Comparison of ENCODE assay signal across 3 fruit fly cellular contexts in the genomic region with DNA sequence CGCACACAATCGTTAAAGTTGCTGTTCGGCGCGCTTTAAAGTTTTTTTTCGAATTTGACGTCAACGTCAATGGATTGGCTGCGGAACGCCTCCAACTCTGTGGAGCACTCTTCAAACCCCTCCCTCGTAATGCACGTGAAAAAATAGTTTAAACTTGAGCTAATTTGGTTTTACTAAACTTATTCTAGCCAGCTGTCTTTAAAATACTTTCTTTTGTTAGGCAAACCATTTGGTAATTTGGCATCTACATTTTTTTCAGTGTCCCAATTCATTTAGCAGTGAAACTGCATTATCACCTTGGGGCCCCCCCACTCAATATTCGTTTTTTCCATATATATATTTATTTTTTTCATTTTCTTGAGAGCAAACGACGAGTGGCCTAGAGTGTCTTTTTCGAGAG.
A peak's percentile ranks its signal among the peaks of the same experiment; 100 is the strongest.
TF ChIP-seq lines count a peak whose summit lies in the region.

No protein-coding gene starts in this region.

TF ChIP-seq in whole organism, embryonic, 481 proteins besides CTCF, POLR2A, EP300 and RAD21 (continued from another document and continues in another):
- TF ChIP-seq CG4360 (GFP tag; IDR thresholded peaks at IDR 0.05; lab: Robert Waterston, UW) = 0 out of 2 replicates have a peak, but pooled peaks have one; percentile 49
- peak; percentile 29 for TF ChIP-seq Dad (GFP tag; optimal IDR thresholded peaks at IDR 0.05; lab: Kevin White, UChicago)
- peak; percentile 20 for TF ChIP-seq CG6813 (GFP tag; optimal IDR thresholded peaks at IDR 0.05; lab: Kevin White, UChicago)
- TF ChIP-seq Oaz (GFP tag; IDR thresholded peaks at IDR 0.05; lab: Robert Waterston, UW) = peak; percentile 70
- peak; percentile 31 for TF ChIP-seq CG12219 (GFP tag; optimal IDR thresholded peaks at IDR 0.05; lab: Kevin White, UChicago)
- TF ChIP-seq pros (GFP tag; optimal IDR thresholded peaks at IDR 0.05; lab: Kevin White, UChicago) = no peak
- TF ChIP-seq Dfd (GFP tag; optimal IDR thresholded peaks at IDR 0.05; lab: Kevin White, UChicago) = no peak
- peak; percentile 74 for TF ChIP-seq CG3726 (GFP tag; IDR thresholded peaks at IDR 0.05; lab: Robert Waterston, UW)
- no peak for TF ChIP-seq CG18011 (GFP tag; optimal IDR thresholded peaks at IDR 0.05; lab: Kevin White, UChicago)
- peak; percentile 61 for TF ChIP-seq Antp (GFP tag; optimal IDR thresholded peaks at IDR 0.05; lab: Kevin White, UChicago)
- peak; percentile 42 for TF ChIP-seq CG9727 (GFP tag; optimal IDR thresholded peaks at IDR 0.05; lab: Kevin White, UChicago)
- peak; percentile 66 for TF ChIP-seq unpg (GFP tag; optimal IDR thresholded peaks at IDR 0.05; lab: Kevin White, UChicago)
- TF ChIP-seq CG3281 (GFP tag; optimal IDR thresholded peaks at IDR 0.05; lab: Kevin White, UChicago) = peak; percentile 46
- peak; percentile 56; the same call in 1 of the 3 replicates for TF ChIP-seq Optix (GFP tag; IDR thresholded peaks at IDR 0.05; lab: Robert Waterston, UW)
- no peak for TF ChIP-seq CG42726 (GFP tag; IDR thresholded peaks at IDR 0.05; lab: Robert Waterston, UW; ENCODE audit: partially characterized antibody)
- TF ChIP-seq CG18476 (GFP tag; optimal IDR thresholded peaks at IDR 0.05; lab: Kevin White, UChicago) = peak; percentile 52
- peak; percentile 14 for TF ChIP-seq CG9609 (GFP tag; optimal IDR thresholded peaks at IDR 0.05; lab: Kevin White, UChicago)
- TF ChIP-seq CG3407 (GFP tag; optimal IDR thresholded peaks at IDR 0.05; lab: Kevin White, UChicago) = peak; percentile 53
- TF ChIP-seq Ravus (GFP tag; IDR thresholded peaks at IDR 0.05; lab: Robert Waterston, UW) = peak; percentile 27; the same call in 1 of the 2 replicates
- peak in 1 of 2 experiments; percentile 31 for TF ChIP-seq Eip74EF (GFP tag; optimal IDR thresholded peaks at IDR 0.05; lab: Kevin White, UChicago)
- peak; percentile 68; the same call in 1 of the 2 replicates for TF ChIP-seq ssp (GFP tag; IDR thresholded peaks at IDR 0.05; lab: Robert Waterston, UW)
- peak; percentile 14 for TF ChIP-seq CG9437 (GFP tag; optimal IDR thresholded peaks at IDR 0.05; lab: Kevin White, UChicago)
- no peak for TF ChIP-seq CG6791 (GFP tag; IDR thresholded peaks at IDR 0.05; lab: Robert Waterston, UW; ENCODE audit: partially characterized antibody)
- 0 out of 2 replicates have a peak, but pooled peaks have one; percentile 30 for TF ChIP-seq gt (GFP tag; IDR thresholded peaks at IDR 0.05; lab: Robert Waterston, UW)
- TF ChIP-seq Six4 (GFP tag; optimal IDR thresholded peaks at IDR 0.05; lab: Kevin White, UChicago) = peak; percentile 28
- no peak for TF ChIP-seq Myb (GFP tag; optimal IDR thresholded peaks at IDR 0.05; lab: Kevin White, UChicago)
- 0 out of 2 replicates have a peak, but pooled peaks have one; percentile 23 for TF ChIP-seq Lim3 (GFP tag; IDR thresholded peaks at IDR 0.05; lab: Robert Waterston, UW)
- TF ChIP-seq CG8089 (GFP tag; optimal IDR thresholded peaks at IDR 0.05; lab: Kevin White, UChicago) = peak; percentile 13
- peak; percentile 33 for TF ChIP-seq CG2875 (GFP tag; optimal IDR thresholded peaks at IDR 0.05; lab: Kevin White, UChicago)
- TF ChIP-seq zfh2 (GFP tag; optimal IDR thresholded peaks at IDR 0.05; lab: Kevin White, UChicago) = no peak
- TF ChIP-seq sug (tag; optimal IDR thresholded peaks at IDR 0.05; lab: Kevin White, UChicago) = no peak
- peak; percentile 77 for TF ChIP-seq CG10366 (GFP tag; IDR thresholded peaks at IDR 0.05; lab: Robert Waterston, UW)
- TF ChIP-seq CG5953 (GFP tag; IDR thresholded peaks at IDR 0.05; lab: Robert Waterston, UW) = peak; percentile 83
- TF ChIP-seq HmgZ (tag; optimal IDR thresholded peaks at IDR 0.05; lab: Kevin White, UChicago) = peak; percentile 7
- peak; percentile 64 for TF ChIP-seq oc (tag; optimal IDR thresholded peaks at IDR 0.05; lab: Kevin White, UChicago)
- no peak for TF ChIP-seq HmgD (GFP tag; optimal IDR thresholded peaks at IDR 0.05; lab: Kevin White, UChicago)
- TF ChIP-seq lbe (GFP tag; optimal IDR thresholded peaks at IDR 0.05; lab: Kevin White, UChicago) = no peak
- no peak for TF ChIP-seq ftz-f1 (GFP tag; optimal IDR thresholded peaks at IDR 0.05; lab: Kevin White, UChicago)
- peak; percentile 23 for TF ChIP-seq CG12942 (GFP tag; optimal IDR thresholded peaks at IDR 0.05; lab: Kevin White, UChicago)
- peak; percentile 55 for TF ChIP-seq tap (tag; optimal IDR thresholded peaks at IDR 0.05; lab: Kevin White, UChicago)
- TF ChIP-seq fd96Cb (tag; optimal IDR thresholded peaks at IDR 0.05; lab: Kevin White, UChicago) = peak; percentile 50

TF ChIP-seq in whole organism, prepupa, 60 proteins besides CTCF, POLR2A, EP300 and RAD21 (continued from another document):
- TF ChIP-seq Hr4 (GFP tag; optimal IDR thresholded peaks at IDR 0.05; lab: Kevin White, UChicago) (peak; percentile 56), esn (GFP tag; optimal IDR thresholded peaks at IDR 0.05; lab: Kevin White, UChicago) (peak; percentile 24), CG15336 (GFP tag; IDR thresholded peaks at IDR 0.05; lab: Robert Waterston, UW) (peak; percentile 70), Eip75B (GFP tag; optimal IDR thresholded peaks at IDR 0.05; lab: Kevin White, UChicago) (peak; percentile 5), CG6854 (GFP tag; optimal IDR thresholded peaks at IDR 0.05; lab: Kevin White, UChicago) (no peak), dsx (GFP tag; optimal IDR thresholded peaks at IDR 0.05; lab: Kevin White, UChicago; ENCODE audit: poor library complexity, severe bottlenecking) (no peak), Blimp-1 (GFP tag; optimal IDR thresholded peaks at IDR 0.05; lab: Kevin White, UChicago) (no peak), CG8632 (GFP tag; optimal IDR thresholded peaks at IDR 0.05; lab: Kevin White, UChicago) (no peak), Hr39 (GFP tag; optimal IDR thresholded peaks at IDR 0.05; lab: Kevin White, UChicago) (peak; percentile 35), Eip93F (GFP tag; optimal IDR thresholded peaks at IDR 0.05; lab: Kevin White, UChicago) (no peak), CG6808 (GFP tag; optimal IDR thresholded peaks at IDR 0.05; lab: Kevin White, UChicago) (no peak), CG3032 (tag; optimal IDR thresholded peaks at IDR 0.05; lab: Kevin White, UChicago) (no peak), CG8319 (GFP tag; optimal IDR thresholded peaks at IDR 0.05; lab: Kevin White, UChicago) (no peak), CG9139 (GFP tag; optimal IDR thresholded peaks at IDR 0.05; lab: Kevin White, UChicago) (no peak), CG6163 (GFP tag; IDR thresholded peaks at IDR 0.05; lab: Robert Waterston, UW) (peak; percentile 67; the same call in 2 of the 3 replicates), acj6 (GFP tag; optimal IDR thresholded peaks at IDR 0.05; lab: Kevin White, UChicago) (peak; percentile 30), CG8119 (GFP tag; IDR thresholded peaks at IDR 0.05; lab: Robert Waterston, UW) (peak; percentile 41; the same call in 1 of the 3 replicates), cyc (GFP tag; optimal IDR thresholded peaks at IDR 0.05; lab: Kevin White, UChicago) (peak; percentile 23), achi (GFP tag; optimal IDR thresholded peaks at IDR 0.05; lab: Kevin White, UChicago) (peak; percentile 19), CG31627 (GFP tag; optimal IDR thresholded peaks at IDR 0.05; lab: Kevin White, UChicago) (no peak), svp (GFP tag; lab: Kevin White, UChicago) (peak; percentile 44), CG34406 (GFP tag; optimal IDR thresholded peaks at IDR 0.05; lab: Kevin White, UChicago) (peak; percentile 3), fd85E (GFP tag; optimal IDR thresholded peaks at IDR 0.05; lab: Kevin White, UChicago) (no peak), spab (GFP tag; optimal IDR thresholded peaks at IDR 0.05; lab: Kevin White, UChicago) (no peak), net (GFP tag; optimal IDR thresholded peaks at IDR 0.05; lab: Kevin White, UChicago) (peak; percentile 8), CG11902 (GFP tag; optimal IDR thresholded peaks at IDR 0.05; lab: Kevin White, UChicago) (no peak), Gug (GFP tag; IDR thresholded peaks at IDR 0.05; lab: Robert Waterston, UW) (peak; percentile 41; the same call in 1 of the 2 replicates), Ets21C (GFP tag; optimal IDR thresholded peaks at IDR 0.05; lab: Kevin White, UChicago) (no peak), CG6276 (GFP tag; optimal IDR thresholded peaks at IDR 0.05; lab: Kevin White, UChicago) (no peak), CG16779 (tag; optimal IDR thresholded peaks at IDR 0.05; lab: Kevin White, UChicago) (no peak), CG7368 (GFP tag; optimal IDR thresholded peaks at IDR 0.05; lab: Kevin White, UChicago) (no peak), Ets96B (tag; optimal IDR thresholded peaks at IDR 0.05; lab: Kevin White, UChicago) (peak; percentile 26), vri (GFP tag; optimal IDR thresholded peaks at IDR 0.05; lab: Kevin White, UChicago) (no peak), Sox15 (GFP tag; optimal IDR thresholded peaks at IDR 0.05; lab: Kevin White, UChicago) (no peak), salr (GFP tag; optimal IDR thresholded peaks at IDR 0.05; lab: Kevin White, UChicago) (no peak), eg (GFP tag; IDR thresholded peaks at IDR 0.05; lab: Robert Waterston, UW) (peak; percentile 78), Lpt (GFP tag; optimal IDR thresholded peaks at IDR 0.05; lab: Kevin White, UChicago) (peak; percentile 34)

TF ChIP-seq in whole organism, wandering third instar larva, 38 proteins besides CTCF, POLR2A, EP300 and RAD21 (continued from another document):
- TF ChIP-seq CG9705 (GFP tag; optimal IDR thresholded peaks at IDR 0.05; lab: Kevin White, UChicago) (no peak), h (GFP tag; optimal IDR thresholded peaks at IDR 0.05; lab: Kevin White, UChicago) (peak; percentile 47), Sp1 (GFP tag; optimal IDR thresholded peaks at IDR 0.05; lab: Kevin White, UChicago) (no peak), foxo (GFP tag; optimal IDR thresholded peaks at IDR 0.05; lab: Kevin White, UChicago) (peak in 1 of 2 experiments; percentile 48), pan (optimal IDR thresholded peaks at IDR 0.05; lab: Kevin White, UChicago) (no peak), sage (GFP tag; optimal IDR thresholded peaks at IDR 0.05; lab: Kevin White, UChicago) (no peak), HLH106 (tag; optimal IDR thresholded peaks at IDR 0.05; lab: Kevin White, UChicago) (no peak), psq (GFP tag; optimal IDR thresholded peaks at IDR 0.05; lab: Kevin White, UChicago) (no peak), dmrt93B (GFP tag; optimal IDR thresholded peaks at IDR 0.05; lab: Kevin White, UChicago) (no peak), rgr (GFP tag; optimal IDR thresholded peaks at IDR 0.05; lab: Kevin White, UChicago) (peak; percentile 56)
